Worm (Caenorhabditis elegans) whole organism, L4/young adult: ENCODE data around the gene ttr-25.

ENCODE experiments used
- W03F9.2 ChIP-seq: fragments of 150-350 bp; optimal IDR thresholded peaks from 2 replicates; lab custom pipeline; 2014; ENCODE audit warnings: missing biosample characterization, missing genetic modification characterization
- dao-5 ChIP-seq: sonication (generic microtip); optimal IDR thresholded peaks from 2 replicates; lab custom pipeline; 2016; ENCODE audit warnings: missing genotype, missing genetic modification characterization, moderate library complexity, missing compliant biosample characterization
- him-1 ChIP-seq: sonication (generic microtip); optimal IDR thresholded peaks from 2 replicates; lab custom pipeline; 2016; ENCODE audit warnings: missing genotype, missing genetic modification reagents, missing genetic modification characterization, missing compliant biosample characterization

DNA sequence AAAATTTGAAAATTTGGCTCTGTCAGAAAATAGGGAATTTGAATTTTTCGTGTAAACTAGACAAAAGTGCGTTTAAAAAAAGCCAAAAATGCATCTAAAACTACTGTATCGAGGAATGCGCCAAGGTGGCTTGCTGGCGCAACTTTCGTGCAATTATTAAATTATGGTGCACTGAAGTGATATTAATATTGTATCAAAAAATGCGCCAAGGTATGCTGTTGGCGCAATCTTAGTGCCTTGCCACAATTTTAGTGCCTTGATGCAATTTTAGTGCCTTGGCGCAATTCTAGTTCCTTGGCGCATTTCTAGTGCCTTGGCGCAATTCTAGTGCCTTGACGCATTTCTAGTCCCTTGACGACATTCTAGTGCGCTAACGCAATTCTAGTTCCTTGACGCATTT, 18.6 kb downstream of the ttr-25 start:
- TF ChIP-seq him-1 (tag; lab: Kevin White, UChicago) (no peak), W03F9.2 (tag; lab: Kevin White, UChicago) (no peak), dao-5 (tag; lab: Kevin White, UChicago) (no peak)
